Fruit fly (Drosophila melanogaster) whole organism, pupa: ENCODE results near the gene Zw.

Experiments used
- CG10348 ChIP-seq: fragments of 200-800 bp; sonication (Bioruptor generic); IDR thresholded peaks from 2 replicates; pipeline ENCODE4 v1.3.6; 2022; ENCODE audit warnings: missing biosample characterization, missing genetic modification characterization
- CG12605 ChIP-seq: fragments of 200-800 bp; sonication (Bioruptor generic); IDR thresholded peaks from 2 replicates; pipeline ENCODE4 v1.3.6; 2022; ENCODE audit warnings: missing biosample characterization, missing genetic modification characterization
- CG13204 ChIP-seq: fragments of 200-800 bp; sonication (Bioruptor generic); optimal IDR thresholded peaks from 2 replicates; lab custom pipeline; 2018; ENCODE audit warnings: missing biosample characterization, mild to moderate bottlenecking, missing genetic modification characterization, moderate library complexity
- CG14655 ChIP-seq: fragments of 200-800 bp; sonication (Bioruptor generic); optimal IDR thresholded peaks from 3 replicates; lab custom pipeline; 2017; ENCODE audit warnings: mild to moderate bottlenecking, missing biosample characterization, missing genetic modification reagents, missing genetic modification characterization
- CG17806 ChIP-seq: fragments of 200-800 bp; sonication (Bioruptor generic); optimal IDR thresholded peaks from 2 replicates; lab custom pipeline; 2018; ENCODE audit warnings: missing biosample characterization, mild to moderate bottlenecking, missing genetic modification characterization, moderate library complexity
- CG32121 ChIP-seq: fragments of 200-800 bp; sonication (Bioruptor generic); IDR thresholded peaks from 2 replicates; pipeline ENCODE4 v1.3.6; 2022; ENCODE audit warnings: missing biosample characterization, missing genetic modification characterization
- CG34367 ChIP-seq: fragments of 200-800 bp; sonication (Bioruptor generic); optimal IDR thresholded peaks from 2 replicates; lab custom pipeline; 2018; ENCODE audit warnings: missing biosample characterization, mild to moderate bottlenecking, missing genetic modification characterization
- CG4496 ChIP-seq: fragments of 200-800 bp; sonication (Bioruptor generic); IDR thresholded peaks from 3 replicates; pipeline ENCODE4 v1.3.6; 2022; ENCODE audit warnings: missing biosample characterization, missing genetic modification characterization
- CG8159 ChIP-seq: fragments of 200-800 bp; sonication (Bioruptor generic); optimal IDR thresholded peaks from 3 replicates; lab custom pipeline; 2018; ENCODE audit warnings: missing biosample characterization, mild to moderate bottlenecking, missing genetic modification characterization, moderate library complexity
- CG8301 ChIP-seq: fragments of 200-800 bp; sonication (Bioruptor generic); optimal IDR thresholded peaks from 2 replicates; lab custom pipeline; 2018; ENCODE audit warnings: missing biosample characterization, mild to moderate bottlenecking, missing genetic modification characterization
- CG9948 ChIP-seq: fragments of 200-800 bp; sonication (Bioruptor generic); optimal IDR thresholded peaks from 2 replicates; lab custom pipeline; 2018; ENCODE audit warnings: missing biosample characterization, mild to moderate bottlenecking, missing genetic modification characterization, moderate library complexity
- EcR ChIP-seq: fragments of 200-800 bp; sonication (Bioruptor generic); optimal IDR thresholded peaks from 3 replicates; lab custom pipeline; 2019; ENCODE audit warnings: missing biosample characterization, missing genetic modification characterization, mild to moderate bottlenecking, moderate library complexity, missing genetic modification reagents
- Ets98B ChIP-seq: fragments of 200-800 bp; sonication (Bioruptor generic); IDR thresholded peaks from 2 replicates; pipeline ENCODE4 v1.3.6; 2022; ENCODE audit warnings: missing biosample characterization, missing genetic modification characterization
- Pif1A ChIP-seq: fragments of 200-800 bp; sonication (Bioruptor generic); optimal IDR thresholded peaks from 3 replicates; lab custom pipeline; 2016; ENCODE audit warnings: missing biosample characterization, missing genetic modification characterization
- Pif1B ChIP-seq: fragments of 200-800 bp; sonication (Bioruptor generic); optimal IDR thresholded peaks from 3 replicates; lab custom pipeline; 2016; ENCODE audit warnings: missing biosample characterization, missing genetic modification characterization
- Snoo ChIP-seq: fragments of 200-800 bp; sonication (Bioruptor generic); optimal IDR thresholded peaks from 3 replicates; lab custom pipeline; 2017; ENCODE audit warnings: missing biosample characterization, mild to moderate bottlenecking, missing genetic modification characterization, inconsistent platforms
- fd96Ca ChIP-seq: fragments of 200-800 bp; sonication (Bioruptor generic); IDR thresholded peaks from 3 replicates; pipeline ENCODE4 v1.3.6; 2022; ENCODE audit warnings: missing biosample characterization, missing genetic modification characterization
- gl ChIP-seq: fragments of 200-800 bp; sonication (Bioruptor generic); optimal IDR thresholded peaks from 2 replicates; lab custom pipeline; 2018; ENCODE audit warnings: missing biosample characterization, mild to moderate bottlenecking, missing genetic modification characterization
- rn ChIP-seq: fragments of 200-800 bp; sonication (Bioruptor generic); IDR thresholded peaks from 2 replicates; pipeline ENCODE4 v1.3.6; 2022; ENCODE audit warnings: missing biosample characterization, missing genetic modification characterization

The Zw gene

DNA sequence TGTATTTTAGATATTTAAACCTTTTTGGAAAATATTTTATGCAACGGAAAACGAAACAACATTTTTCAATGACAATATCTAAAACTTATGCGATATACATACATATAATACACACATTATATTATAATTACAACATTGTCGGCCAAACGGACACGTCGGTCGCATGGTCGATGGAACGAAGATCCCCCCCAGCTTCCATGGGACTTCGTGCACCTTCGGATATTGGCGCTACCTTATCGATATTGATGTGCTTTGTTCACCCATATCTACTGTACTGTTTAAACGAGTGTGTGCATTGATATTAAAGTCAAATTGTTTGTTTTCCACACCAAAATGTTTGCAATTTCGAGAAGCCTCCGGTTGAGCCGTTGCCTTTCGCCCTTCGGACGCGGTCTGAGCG lies 41.6 kb upstream of the Zw start, which contains the start of gene CG14212:
TSS of gene CG14212 (plus strand) at position 301 of the 400 bp plus-strand sequence.
- TF ChIP-seq CG12605 (GFP tag; lab: Robert Waterston, UW) (no peak), EcR (no peak)

- TF ChIP-seq fd96Ca (GFP tag; lab: Robert Waterston, UW) (0 out of 3 replicates have a peak, but pooled peaks have one; percentile 29), CG12605 (GFP tag; lab: Robert Waterston, UW) (peak; percentile 16; the same call in 1 of the 2 replicates), CG17806 (tag; lab: Kevin White, UChicago) (no peak), CG32121 (GFP tag; lab: Robert Waterston, UW) (peak; percentile 43; the same call in 1 of the 2 replicates), CG10348 (GFP tag; lab: Robert Waterston, UW) (no peak), Ets98B (GFP tag; lab: Robert Waterston, UW) (peak; percentile 41; the same call in 1 of the 2 replicates), Snoo (tag; lab: Kevin White, UChicago) (no peak), CG13204 (peak; percentile 81), CG4496 (GFP tag; lab: Robert Waterston, UW) (peak; percentile 67; the same call in 2 of the 3 replicates), EcR (peak; percentile 79)
Observed at dm6 chrX:19631365-19631832, 35.7 kb upstream of the Zw start.

- peak; percentile 3 for TF ChIP-seq Pif1B (GFP tag; lab: Kevin White, UChicago)
- no peak for TF ChIP-seq gl (tag; lab: Kevin White, UChicago)
- no peak for TF ChIP-seq CG34367 (tag; lab: Kevin White, UChicago)
- peak; percentile 39; the same call in 1 of the 3 replicates for TF ChIP-seq fd96Ca (GFP tag; lab: Robert Waterston, UW)
- no peak for TF ChIP-seq Pif1A
- no peak for TF ChIP-seq CG8301
- no peak for TF ChIP-seq CG14655
- peak; percentile 66 for TF ChIP-seq CG13204
- no peak for TF ChIP-seq Snoo (tag; lab: Kevin White, UChicago)
- TF ChIP-seq CG9948, result no peak
- TF ChIP-seq CG32121 (GFP tag; lab: Robert Waterston, UW), result no peak
- TF ChIP-seq rn (GFP tag; lab: Robert Waterston, UW), result no peak
- peak; percentile 61 for TF ChIP-seq Ets98B (GFP tag; lab: Robert Waterston, UW)
- peak; percentile 67; the same call in 2 of the 3 replicates for TF ChIP-seq CG4496 (GFP tag; lab: Robert Waterston, UW)
- TF ChIP-seq CG10348 (GFP tag; lab: Robert Waterston, UW), result no peak
- TF ChIP-seq CG8159, result no peak
- peak; percentile 49 for TF ChIP-seq EcR
Observed at dm6 chrX:19637002-19637420, 30.0 kb upstream of the Zw start.

DNA sequence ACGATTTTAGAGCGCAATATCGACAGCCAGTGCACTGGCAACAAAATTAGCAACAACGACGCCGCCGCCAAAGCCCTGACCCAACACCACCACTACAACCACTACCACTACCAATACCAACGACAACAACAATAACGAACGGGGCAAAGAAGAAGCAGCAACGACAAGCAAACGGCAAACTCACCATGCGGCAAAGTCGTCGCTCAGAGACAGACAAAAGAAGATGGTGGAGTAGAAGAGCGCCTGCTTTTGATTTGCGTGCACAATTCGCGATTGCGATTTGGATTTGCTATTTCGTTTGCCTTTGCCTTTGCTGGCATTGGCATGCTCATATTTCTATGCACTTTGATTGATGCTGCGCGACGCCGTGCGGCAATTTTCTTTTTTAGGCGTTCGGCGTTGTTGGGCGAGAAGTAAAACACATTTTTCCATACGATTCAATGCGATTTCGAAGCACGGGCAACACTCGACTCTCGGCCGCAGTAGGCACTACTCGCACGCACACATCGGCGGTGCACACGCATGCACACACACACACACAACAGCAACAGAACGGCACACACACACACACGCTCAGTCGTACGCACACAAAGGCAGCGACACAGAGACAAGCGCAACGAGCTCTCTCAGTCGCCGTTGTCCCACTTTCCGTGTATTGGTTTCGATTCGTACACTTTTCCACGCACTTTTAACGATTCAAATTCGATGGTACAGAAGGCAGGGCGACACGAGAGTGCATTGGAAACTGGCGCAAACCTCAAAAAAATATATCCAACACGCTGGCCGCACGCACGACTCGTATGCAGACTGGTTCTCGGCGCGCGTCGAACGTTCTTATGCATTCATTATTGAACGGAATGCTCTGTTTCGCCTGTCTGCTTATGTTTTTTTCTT lies 29.4 kb upstream of the Zw start:
- TF ChIP-seq CG4496 (GFP tag; lab: Robert Waterston, UW), result 0 out of 3 replicates have a peak, but pooled peaks have one; percentile 24
- peak; percentile 15; the same call in 1 of the 2 replicates for TF ChIP-seq CG32121 (GFP tag; lab: Robert Waterston, UW)
- no peak for TF ChIP-seq CG34367 (tag; lab: Kevin White, UChicago)

DNA sequence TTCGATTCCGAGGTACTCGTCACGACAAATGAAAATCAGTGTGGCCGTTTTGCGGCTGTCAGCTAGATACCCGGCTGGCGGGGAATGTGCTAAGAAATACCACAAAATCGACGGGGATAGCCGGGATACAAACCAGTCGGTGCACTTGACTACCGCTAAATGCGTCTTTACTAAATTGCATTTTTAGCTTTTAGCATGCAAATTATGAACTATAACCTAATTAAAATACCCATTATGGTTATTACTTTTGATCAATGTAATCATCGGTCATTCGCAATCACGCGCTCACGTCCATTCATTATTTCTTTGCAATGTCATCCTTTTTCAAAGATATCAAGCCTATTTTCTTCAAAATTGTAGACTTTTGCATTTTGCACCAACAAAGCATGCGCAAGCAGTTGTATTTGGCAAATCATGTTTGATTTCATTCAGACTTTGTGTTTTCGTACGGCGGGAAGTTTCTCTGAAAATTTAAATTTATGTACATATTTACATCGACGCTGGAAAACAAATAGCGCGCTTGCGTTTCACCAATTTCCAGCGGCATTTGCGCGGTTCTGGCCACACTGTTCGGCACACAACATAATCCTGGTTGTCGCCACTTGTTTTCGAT lies 28.6 kb upstream of the Zw start, which contains the start of gene Rcd-1:
TSS of gene Rcd-1 (plus strand) at position 440 of the 613 bp plus-strand sequence.
- TF ChIP-seq CG12605 (GFP tag; lab: Robert Waterston, UW) (no peak), CG13204 (no peak), CG32121 (GFP tag; lab: Robert Waterston, UW) (no peak), CG34367 (tag; lab: Kevin White, UChicago) (no peak), Pif1A (no peak), CG8301 (no peak), CG4496 (GFP tag; lab: Robert Waterston, UW) (no peak), gl (tag; lab: Kevin White, UChicago) (no peak), CG14655 (no peak)

DNA sequence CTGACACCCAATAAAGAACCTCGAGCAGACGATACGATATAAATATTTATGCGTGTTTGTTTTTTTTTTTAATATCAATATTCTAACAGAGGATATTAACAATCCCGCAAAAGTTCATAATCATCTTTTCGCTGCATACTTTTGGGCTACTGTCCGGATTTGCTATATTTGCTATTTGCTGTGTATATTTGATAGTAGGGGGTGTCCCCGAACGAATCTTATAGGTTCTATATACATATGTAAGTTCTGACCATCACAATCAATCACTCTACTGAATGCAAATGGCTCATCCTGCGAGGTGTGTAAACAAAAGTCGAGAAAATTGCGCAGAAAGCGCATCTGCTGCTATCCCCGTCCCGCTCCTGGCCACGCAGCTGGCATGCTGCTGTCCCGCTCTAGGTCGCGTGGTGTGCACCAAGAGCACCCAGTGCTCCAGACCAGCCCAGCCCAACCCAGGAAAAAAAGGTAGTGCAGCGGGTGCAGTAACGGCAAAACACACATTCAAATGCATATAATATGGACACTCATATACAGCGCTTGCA lies 26.3 kb upstream of the Zw start:
- TF ChIP-seq CG4496 (GFP tag; lab: Robert Waterston, UW) (peak; percentile 31; the same call in 1 of the 3 replicates), Snoo (tag; lab: Kevin White, UChicago) (no peak)
- TF ChIP-seq, all 21 proteins: peak for 1
